Worm (Caenorhabditis elegans) whole organism, young adult: ENCODE measurements around the gene F08G2.4.
"Not testable (repeated sequence)": the region's sequence is repeated elsewhere in the genome, so short reads cannot be mapped to it uniquely, and the experiment has no call there.

ENCODE experiments used
- Y79H2A.3 ChIP-seq: fragments of 200-800 bp; sonication (Bioruptor generic); conservative IDR thresholded peaks from 2 replicates; pipeline ENCODE4 v1.3.6; 2022; ENCODE audit warnings: missing genetic modification reagents, missing genetic modification characterization, missing compliant biosample characterization
- akir-1 ChIP-seq: fragments of 200-800 bp; sonication (Bioruptor generic); optimal IDR thresholded peaks from 2 replicates; lab custom pipeline; 2018; ENCODE audit warnings: mild to moderate bottlenecking, missing genetic modification characterization, moderate library complexity, missing compliant biosample characterization
- ama-1 ChIP-seq, 3 experiments: fragments of 150-350 bp in 1 of 3; sonication (generic microtip) in 2 of 3; optimal IDR thresholded peaks; 2 replicates each; lab custom pipeline; 2014 to 2018; ENCODE audit warnings: missing biosample characterization in 2 of 3, missing genetic modification characterization in 2 of 3, missing genetic modification reagents in 2 of 3
- aptf-3 ChIP-seq: fragments of 200-800 bp; sonication (Bioruptor generic); IDR thresholded peaks from 2 replicates; pipeline ENCODE4 v1.3.6; 2022; ENCODE audit warnings: missing genetic modification characterization, missing compliant biosample characterization
- atf-7 ChIP-seq: sonication (generic microtip); optimal IDR thresholded peaks from 2 replicates; lab custom pipeline; 2017; ENCODE audit warnings: mild to moderate bottlenecking, missing genetic modification characterization, missing compliant biosample characterization
- die-1 ChIP-seq: sonication (generic microtip); optimal IDR thresholded peaks from 2 replicates; lab custom pipeline; 2016; ENCODE audit warnings: missing genotype, mild to moderate bottlenecking, missing genetic modification characterization, missing compliant biosample characterization
- pha-4 ChIP-seq: fragments of 150-350 bp; sonication (generic microtip); optimal IDR thresholded peaks from 2 replicates; lab custom pipeline; 2014; ENCODE audit warnings: missing biosample characterization, missing genetic modification reagents, missing genetic modification characterization
- rpc-1 ChIP-seq, 2 experiments: fragments of 150-350 bp in 1 of 2; sonication (generic microtip) in 1 of 2; optimal IDR thresholded peaks; 2 replicates each; lab custom pipeline; 2014 to 2018; ENCODE audit warnings: missing biosample characterization in 1 of 2, missing genetic modification characterization in 1 of 2, missing genetic modification reagents in 1 of 2, missing genotype in 1 of 2
- sea-2 ChIP-seq: fragments of 200-800 bp; sonication (Bioruptor generic); IDR thresholded peaks from 2 replicates; pipeline ENCODE4 v1.3.6; 2022; ENCODE audit warnings: missing genetic modification characterization, missing compliant biosample characterization

DNA sequence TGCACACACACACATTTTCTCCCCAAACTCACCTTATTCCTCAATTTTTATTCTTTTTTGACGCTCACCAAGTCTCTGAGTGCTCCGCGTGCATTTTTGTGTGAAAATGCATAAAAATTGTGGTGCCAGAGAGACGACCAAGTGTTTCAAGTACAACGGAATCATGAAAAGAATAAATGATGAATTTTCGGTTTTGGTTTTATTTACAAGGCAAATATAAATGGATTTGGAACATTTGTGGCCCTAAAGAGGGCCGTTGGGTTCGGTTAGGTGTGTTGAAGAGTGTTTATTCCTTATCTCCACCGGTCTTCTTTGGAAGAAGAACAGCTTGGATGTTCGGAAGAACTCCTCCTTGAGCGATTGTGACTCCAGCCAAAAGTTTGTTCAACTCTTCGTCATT is 12.9 kb upstream of the F08G2.4 start:
- not testable (repeated sequence) for TF ChIP-seq aptf-3 (GFP tag; lab: Robert Waterston, UW); akir-1 (GFP tag; lab: Kevin White, UChicago); ama-1 (optimal IDR thresholded peaks at IDR 0.05; lab: Kevin White, UChicago); ama-1 (GFP tag; optimal IDR thresholded peaks at IDR 0.05; lab: Kevin White, UChicago); die-1 (tag; lab: Kevin White, UChicago); sea-2; rpc-1 (optimal IDR thresholded peaks at IDR 0.05; lab: Kevin White, UChicago); rpc-1 (tag; optimal IDR thresholded peaks at IDR 0.05; lab: Kevin White, UChicago); Y79H2A.3 (GFP tag; lab: Robert Waterston, UW); atf-7 (tag; lab: Kevin White, UChicago); pha-4 (tag; lab: Kevin White, UChicago)
